Fruit fly (Drosophila melanogaster) whole organism, wandering third instar larva: ENCODE data around the gene CG6602.

Experiments used
- Abd-B ChIP-seq: fragments of >200 bp; optimal IDR thresholded peaks from 2 replicates; lab custom pipeline; 2017; ENCODE audit warnings: missing biosample characterization, missing genetic modification characterization
- CG32264 ChIP-seq: fragments of 200-800 bp; sonication (Bioruptor generic); optimal IDR thresholded peaks from 2 replicates; lab custom pipeline; 2016; ENCODE audit warnings: missing biosample characterization, missing genetic modification characterization
- CrebA ChIP-seq: fragments of 200-800 bp; sonication (Bioruptor generic); optimal IDR thresholded peaks from 2 replicates; lab custom pipeline; 2016; ENCODE audit warnings: missing biosample characterization, mild to moderate bottlenecking, missing genetic modification characterization, borderline replicate concordance
- Dfd ChIP-seq: fragments of >200 bp; optimal IDR thresholded peaks from 2 replicates; lab custom pipeline; 2017; ENCODE audit warnings: missing biosample characterization, missing genetic modification characterization
- Dif ChIP-seq: fragments of 200-275, 200-300 bp; sonication (Bioruptor generic); optimal IDR thresholded peaks from 2 replicates; lab custom pipeline; 2018; ENCODE audit warnings: missing biosample characterization, missing genetic modification characterization; ENCODE audit not compliant: partially characterized antibody
- GATAd ChIP-seq: sonication (Bioruptor generic); optimal IDR thresholded peaks from 2 replicates; lab custom pipeline; 2016; ENCODE audit warnings: missing biosample characterization, missing genetic modification characterization
- HLH106 ChIP-seq: fragments of 200-800 bp; optimal IDR thresholded peaks from 3 replicates; lab custom pipeline; 2019; ENCODE audit warnings: missing biosample characterization, mild to moderate bottlenecking, missing genetic modification characterization, moderate library complexity
- Hnf4 ChIP-seq: fragments of 200-800 bp; sonication (Bioruptor generic); optimal IDR thresholded peaks from 2 replicates; lab custom pipeline; 2016; ENCODE audit warnings: missing biosample characterization, mild to moderate bottlenecking, missing genetic modification characterization
- Hr78 ChIP-seq: fragments of >200 bp; optimal IDR thresholded peaks from 2 replicates; lab custom pipeline; 2017; ENCODE audit warnings: missing biosample characterization, missing genetic modification characterization
- Hr83 ChIP-seq: fragments of 200-300 bp; sonication (Bioruptor generic); optimal IDR thresholded peaks from 2 replicates; lab custom pipeline; 2016; ENCODE audit warnings: missing biosample characterization, mild to moderate bottlenecking, missing genetic modification characterization, moderate library complexity; ENCODE audit not compliant: poor library complexity, severe bottlenecking
- Jra ChIP-seq: sonication (Bioruptor generic); optimal IDR thresholded peaks from 2 replicates; lab custom pipeline; 2016; ENCODE audit warnings: missing biosample characterization, missing genetic modification characterization
- Mio ChIP-seq: sonication (Bioruptor generic); optimal IDR thresholded peaks from 2 replicates; lab custom pipeline; 2016; ENCODE audit warnings: missing biosample characterization, missing genetic modification characterization
- N ChIP-seq: fragments of >200 bp; optimal IDR thresholded peaks from 2 replicates; lab custom pipeline; 2018; ENCODE audit warnings: missing biosample characterization, missing external identifiers, missing genetic modification characterization
- OdsH ChIP-seq: fragments of 200-800 bp; sonication (Bioruptor generic); optimal IDR thresholded peaks from 2 replicates; lab custom pipeline; 2016; ENCODE audit warnings: missing biosample characterization, mild to moderate bottlenecking, missing genetic modification characterization
- Rel ChIP-seq, 2 experiments: fragments of 200-800 bp; sonication (Bioruptor generic) in 1 of 2; optimal IDR thresholded peaks; 2 replicates in 1 of 2; 3 replicates in 1 of 2; lab custom pipeline; 2016 to 2019; ENCODE audit warnings: mild to moderate bottlenecking in 2 of 2, missing biosample characterization in 2 of 2, missing genetic modification characterization in 2 of 2, moderate library complexity in 1 of 2
- Sp1 ChIP-seq: fragments of 200-800 bp; sonication (Bioruptor generic); optimal IDR thresholded peaks from 3 replicates; lab custom pipeline; 2019; ENCODE audit warnings: missing biosample characterization, mild to moderate bottlenecking, missing genetic modification characterization, moderate library complexity
- Vsx2 ChIP-seq: fragments of 200-300, 225-300 bp; sonication (Bioruptor generic); optimal IDR thresholded peaks from 2 replicates; lab custom pipeline; 2018; ENCODE audit warnings: missing biosample characterization, missing genetic modification characterization; ENCODE audit not compliant: partially characterized antibody
- br ChIP-seq: fragments of 200-800 bp; sonication (Bioruptor generic); optimal IDR thresholded peaks from 2 replicates; lab custom pipeline; 2016; ENCODE audit warnings: missing biosample characterization, missing genetic modification characterization
- brk ChIP-seq: fragments of 200-800 bp; sonication (Bioruptor generic); optimal IDR thresholded peaks from 2 replicates; lab custom pipeline; 2016; ENCODE audit warnings: missing biosample characterization, mild to moderate bottlenecking, missing genetic modification characterization
- dl ChIP-seq, 2 experiments: fragments of 175-275, 200-275 bp in 1 of 2; fragments of 200-275 bp in 1 of 2; sonication (Bioruptor generic); optimal IDR thresholded peaks; lab custom pipeline; 2018; ENCODE audit warnings: mild to moderate bottlenecking in 2 of 2, missing biosample characterization in 2 of 2, missing genetic modification characterization in 2 of 2, moderate library complexity in 2 of 2; ENCODE audit not compliant: partially characterized antibody in 2 of 2, insufficient read depth in 1 of 2
- dmrt93B ChIP-seq: fragments of 200-800 bp; sonication (Bioruptor generic); optimal IDR thresholded peaks from 2 replicates; lab custom pipeline; 2018; ENCODE audit warnings: missing biosample characterization, mild to moderate bottlenecking, missing genetic modification characterization
- ey ChIP-seq: fragments of 200-800 bp; sonication (Bioruptor generic); optimal IDR thresholded peaks from 2 replicates; lab custom pipeline; 2016; ENCODE audit warnings: missing biosample characterization, missing genetic modification characterization
- foxo ChIP-seq, 2 experiments: fragments of 200-800 bp; sonication (Bioruptor generic); optimal IDR thresholded peaks; 2 replicates in 1 of 2; 3 replicates in 1 of 2; lab custom pipeline; 2016 to 2017; ENCODE audit warnings: missing biosample characterization in 2 of 2, missing genetic modification characterization in 2 of 2
- h ChIP-seq: fragments of 200-800 bp; sonication (Bioruptor generic); optimal IDR thresholded peaks from 3 replicates; lab custom pipeline; 2016; ENCODE audit warnings: missing biosample characterization, mild to moderate bottlenecking, missing genetic modification characterization
- jim ChIP-seq: fragments of 175-275, 200-325 bp; sonication (Bioruptor generic); optimal IDR thresholded peaks from 2 replicates; lab custom pipeline; 2016; ENCODE audit warnings: missing biosample characterization, mild to moderate bottlenecking, missing genetic modification characterization
- lola ChIP-seq: fragments of >200 bp; optimal IDR thresholded peaks from 2 replicates; lab custom pipeline; 2017; ENCODE audit warnings: missing biosample characterization, missing genetic modification characterization
- pan ChIP-seq: fragments of >200 bp; optimal IDR thresholded peaks from 2 replicates; lab custom pipeline; 2017
- psq ChIP-seq: fragments of 200-800 bp; sonication (Bioruptor generic); optimal IDR thresholded peaks from 3 replicates; lab custom pipeline; 2017; ENCODE audit warnings: missing biosample characterization, mild to moderate bottlenecking, missing genetic modification characterization, moderate library complexity
- rgr ChIP-seq: fragments of 200-800 bp; sonication (Bioruptor generic); optimal IDR thresholded peaks from 3 replicates; lab custom pipeline; 2016; ENCODE audit warnings: missing biosample characterization, mild to moderate bottlenecking, missing genetic modification characterization
- sage ChIP-seq: fragments of 200-800 bp; sonication (Bioruptor generic); optimal IDR thresholded peaks from 2 replicates; lab custom pipeline; 2016; ENCODE audit warnings: missing biosample characterization, mild to moderate bottlenecking, missing genetic modification characterization
- sv ChIP-seq: fragments of 200-800 bp; sonication (Bioruptor generic); optimal IDR thresholded peaks from 3 replicates; lab custom pipeline; 2016; ENCODE audit warnings: missing biosample characterization, missing genetic modification characterization
- tai ChIP-seq: sonication (Bioruptor generic); optimal IDR thresholded peaks from 2 replicates; lab custom pipeline; 2016; ENCODE audit warnings: missing biosample characterization, missing genetic modification characterization
- usp ChIP-seq: fragments of >200 bp; optimal IDR thresholded peaks from 2 replicates; lab custom pipeline; 2017; ENCODE audit warnings: missing biosample characterization, missing genetic modification characterization
- woc ChIP-seq: sonication (Bioruptor generic); optimal IDR thresholded peaks from 2 replicates; lab custom pipeline; 2016; ENCODE audit warnings: missing biosample characterization, mild to moderate bottlenecking, missing genetic modification characterization

CG6602 gene

DNA sequence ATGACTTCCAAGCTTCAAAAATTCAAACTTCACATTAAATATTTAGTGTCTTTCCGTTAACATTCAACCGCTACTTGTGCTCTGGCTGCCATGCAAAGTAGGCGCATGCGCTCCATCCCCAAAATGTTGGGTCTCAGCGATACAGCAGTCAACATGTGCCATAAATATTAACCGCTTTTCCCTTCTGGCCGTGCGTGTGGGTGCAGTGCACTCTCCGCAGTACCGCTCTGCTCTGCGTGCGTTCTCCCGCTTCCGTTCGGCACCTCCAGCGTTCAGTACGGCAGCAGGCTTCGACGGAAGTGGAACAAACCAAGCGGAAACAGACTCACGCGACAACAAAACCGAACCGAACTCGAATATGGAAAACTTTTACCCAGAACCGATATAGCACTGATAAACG, 4.5 kb downstream of the CG6602 start, which contains the start of gene ssp6:
TSS of gene ssp6 (plus strand) at position 294 of the 400 bp plus-strand sequence.
- TF ChIP-seq woc (GFP tag; lab: Kevin White, UChicago) (no peak), Dif (GFP tag; lab: Kevin White, UChicago) (peak; percentile 2)
- TF ChIP-seq, all 38 proteins: peak for 1

DNA sequence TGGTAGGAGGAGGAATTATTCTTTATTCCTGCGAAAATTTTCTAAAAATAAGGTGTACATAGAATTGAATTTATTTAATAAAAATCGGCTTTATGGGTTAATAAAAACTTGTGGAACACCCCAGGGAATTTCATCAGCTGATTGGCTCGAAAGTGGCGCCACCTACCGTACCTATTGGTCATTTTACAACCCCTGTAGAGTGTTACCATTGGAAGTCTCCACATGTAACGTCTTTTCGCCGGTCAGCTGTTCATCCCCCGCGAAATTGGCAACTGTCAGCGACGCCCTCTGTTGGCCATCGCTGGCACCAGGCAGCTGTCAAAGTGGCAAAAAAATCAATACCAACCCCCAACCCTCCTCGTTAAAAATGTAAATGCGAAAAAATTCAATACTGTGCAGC, 10.6 kb downstream of the CG6602 start, which contains the start of gene CG13293:
TSS of gene CG13293 (plus strand) at position 323 of the 400 bp plus-strand sequence.
- TF ChIP-seq HLH106 (no peak), tai (GFP tag; lab: Kevin White, UChicago) (no peak), Rel (GFP tag; optimal IDR thresholded peaks at IDR 0.05; lab: Kevin White, UChicago) (no peak), Rel (tag; optimal IDR thresholded peaks at IDR 0.05; lab: Kevin White, UChicago) (no peak), Dif (GFP tag; lab: Kevin White, UChicago) (no peak)

DNA sequence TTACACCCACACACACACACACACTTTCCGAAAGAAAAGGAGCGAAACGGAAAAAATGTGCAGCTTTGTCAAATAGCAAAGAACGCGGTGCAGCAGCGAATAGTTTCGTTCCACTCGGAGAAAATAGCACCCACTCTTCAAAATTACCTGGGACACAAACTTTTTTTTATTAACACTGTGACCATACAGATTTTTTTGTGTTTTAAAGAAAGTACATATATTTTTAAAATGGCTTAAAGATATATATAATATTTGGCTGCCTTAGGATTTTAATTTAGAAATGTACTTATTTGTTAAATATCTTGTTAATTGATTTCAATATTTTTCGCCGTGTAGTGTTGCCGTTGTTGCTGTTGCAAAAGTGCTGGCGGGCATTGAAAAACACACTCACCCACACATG, 12.5 kb downstream of the CG6602 start:
- TF ChIP-seq brk: no peak
- no peak for TF ChIP-seq Dfd
- TF ChIP-seq psq (GFP tag; lab: Kevin White, UChicago): no peak
- TF ChIP-seq ey (GFP tag; lab: Kevin White, UChicago): no peak
- TF ChIP-seq br (GFP tag; lab: Kevin White, UChicago): no peak
- TF ChIP-seq, all 38 proteins: peak for 0

DNA sequence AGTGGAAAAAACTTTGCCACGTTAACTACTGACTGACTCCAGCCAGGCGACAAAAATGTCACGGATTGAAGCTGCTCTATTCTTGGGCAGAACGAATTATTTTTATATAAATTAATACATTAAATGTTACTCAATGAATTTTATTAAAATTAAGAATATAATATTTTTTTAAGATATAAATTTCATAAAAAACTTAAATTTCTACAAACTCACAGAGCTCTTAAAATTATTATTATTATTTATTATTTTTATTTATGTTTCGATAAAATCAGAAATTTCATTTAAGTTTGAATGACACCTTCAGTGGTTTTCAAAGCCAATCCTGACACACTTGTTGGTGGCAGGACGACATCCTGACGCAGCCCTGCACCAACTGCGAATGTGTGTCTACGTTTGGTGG, 13.2 kb downstream of the CG6602 start:
- TF ChIP-seq HLH106 (peak; percentile 30), Hr78 (no peak), Sp1 (peak; percentile 32), psq (GFP tag; lab: Kevin White, UChicago) (peak; percentile 42), OdsH (GFP tag; lab: Kevin White, UChicago) (peak; percentile 23), rgr (GFP tag; lab: Kevin White, UChicago) (peak; percentile 30), foxo (GFP tag; optimal IDR thresholded peaks at IDR 0.05; lab: Kevin White, UChicago) (peak in 1 of 2 experiments; percentile 24), CG32264 (no peak), h (peak; percentile 21)

DNA sequence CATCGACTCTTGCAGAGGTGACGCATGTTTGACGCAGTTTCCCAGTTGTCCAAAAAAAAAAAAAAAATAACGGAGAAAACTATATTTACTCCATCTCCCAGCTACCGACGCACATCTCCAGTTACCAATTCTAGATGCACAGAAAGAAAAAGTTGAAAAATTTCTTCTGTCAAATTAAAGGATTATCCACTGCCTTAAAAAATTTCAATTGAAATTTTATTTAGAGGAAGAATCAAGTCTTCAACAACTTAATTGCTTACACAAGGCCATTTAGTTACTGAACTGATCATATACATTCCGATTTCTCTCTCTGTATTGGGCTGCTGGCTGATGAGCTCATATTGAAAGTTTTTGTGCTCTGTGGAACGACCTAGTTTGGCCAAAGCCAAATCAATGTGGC, 14.0 kb downstream of the CG6602 start:
- TF ChIP-seq dl (GFP tag; optimal IDR thresholded peaks at IDR 0.05; lab: Kevin White, UChicago; ENCODE audit: insufficient read depth in 1 of 2, partially characterized antibody in 2 of 2): no peak
- peak in 1 of 2 experiments; percentile 0 for TF ChIP-seq foxo (GFP tag; optimal IDR thresholded peaks at IDR 0.05; lab: Kevin White, UChicago)
- TF ChIP-seq, all 38 proteins: peak for 1

DNA sequence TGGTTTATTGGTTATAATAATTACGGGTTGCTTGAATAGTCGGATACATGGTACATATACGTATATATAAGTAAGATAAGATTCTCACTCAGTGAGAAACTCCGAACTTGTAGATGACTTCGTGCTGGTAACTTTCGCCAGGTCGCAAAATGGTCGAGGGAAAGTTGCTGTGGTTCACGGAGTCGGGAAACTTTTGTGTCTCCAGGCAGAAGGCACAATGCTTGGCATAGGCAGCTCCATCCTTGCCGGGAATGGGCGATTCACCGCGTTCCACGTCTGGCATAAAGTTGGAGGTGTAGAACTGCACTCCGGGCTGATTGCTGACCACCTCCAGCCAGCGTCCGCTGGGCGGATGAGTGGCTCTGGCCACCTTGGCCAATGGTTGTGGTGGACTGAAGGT, 21.3 kb downstream of the CG6602 start, which contains the start of gene CG10469:
TSS of gene CG10469 (minus strand) at position 101 of the 400 bp plus-strand sequence.
- TF ChIP-seq jim (GFP tag; lab: Kevin White, UChicago) (no peak), pan (lab: Kevin White, UChicago) (no peak), Hr78 (no peak), Hr83 (GFP tag; lab: Kevin White, UChicago) (no peak), N (GFP tag; lab: Kevin White, UChicago) (no peak), brk (no peak), GATAd (GFP tag; lab: Kevin White, UChicago) (no peak), Mio (no peak), usp (GFP tag; lab: Kevin White, UChicago) (no peak), psq (GFP tag; lab: Kevin White, UChicago) (no peak), CrebA (no peak), sage (GFP tag; lab: Kevin White, UChicago) (no peak)

DNA sequence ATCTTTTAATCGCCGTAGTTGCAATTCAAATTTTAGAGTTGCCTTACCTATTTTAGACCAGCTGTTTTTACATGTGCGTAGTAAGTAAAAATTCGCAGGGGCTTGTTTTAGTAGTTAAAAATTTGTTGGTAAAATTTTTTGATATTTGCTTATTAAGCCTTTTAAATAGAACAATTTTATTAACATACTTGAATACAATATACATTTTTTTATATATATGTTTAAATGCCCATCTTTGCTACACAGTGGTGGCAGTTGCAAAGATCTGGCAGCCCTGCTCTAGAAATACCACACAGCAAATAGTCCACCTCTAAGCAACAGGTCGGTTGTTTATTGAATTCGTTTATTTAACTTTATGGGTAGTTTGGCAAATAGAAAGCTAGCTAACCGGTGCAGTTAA, 22.8 kb downstream of the CG6602 start, which contains the start of the genes CG10467 and loj:
TSS of gene CG10467 (minus strand) at position 51 of the 400 bp plus-strand sequence.
TSS of gene loj (plus strand) at position 291 of the 400 bp plus-strand sequence.
- peak; percentile 85 for TF ChIP-seq ey (GFP tag; lab: Kevin White, UChicago)
- peak in 1 of 2 experiments; percentile 92 for TF ChIP-seq foxo (GFP tag; optimal IDR thresholded peaks at IDR 0.05; lab: Kevin White, UChicago)
- TF ChIP-seq Hnf4 (GFP tag; lab: Kevin White, UChicago): peak; percentile 89
- peak; percentile 92 for TF ChIP-seq HLH106
- no peak for TF ChIP-seq Abd-B (GFP tag; lab: Kevin White, UChicago)
- peak; percentile 72 for TF ChIP-seq Hr83 (GFP tag; lab: Kevin White, UChicago)
- TF ChIP-seq Jra (GFP tag; lab: Kevin White, UChicago): peak; percentile 75
- TF ChIP-seq dl (GFP tag; optimal IDR thresholded peaks at IDR 0.05; lab: Kevin White, UChicago; ENCODE audit: insufficient read depth in 1 of 2, partially characterized antibody in 2 of 2): no peak
- TF ChIP-seq jim (GFP tag; lab: Kevin White, UChicago): no peak
- TF ChIP-seq OdsH (GFP tag; lab: Kevin White, UChicago): peak; percentile 89
- peak; percentile 63 for TF ChIP-seq woc (GFP tag; lab: Kevin White, UChicago)
- peak; percentile 91 for TF ChIP-seq dmrt93B (GFP tag; lab: Kevin White, UChicago)
- no peak for TF ChIP-seq pan (lab: Kevin White, UChicago)
- no peak for TF ChIP-seq usp (GFP tag; lab: Kevin White, UChicago)
- no peak for TF ChIP-seq Dfd
- no peak for TF ChIP-seq Vsx2 (GFP tag; lab: Kevin White, UChicago)
- TF ChIP-seq CrebA: peak; percentile 7
- peak; percentile 92 for TF ChIP-seq sv (GFP tag; lab: Kevin White, UChicago)
- TF ChIP-seq CG32264: peak; percentile 19
- peak; percentile 77 for TF ChIP-seq GATAd (GFP tag; lab: Kevin White, UChicago)
- TF ChIP-seq h: peak; percentile 89
- peak; percentile 59 for TF ChIP-seq br (GFP tag; lab: Kevin White, UChicago)
- TF ChIP-seq N (GFP tag; lab: Kevin White, UChicago): no peak
- no peak for TF ChIP-seq lola (GFP tag; lab: Kevin White, UChicago)
- TF ChIP-seq Sp1: peak; percentile 85
- TF ChIP-seq tai (GFP tag; lab: Kevin White, UChicago): peak; percentile 90
